Worm (Caenorhabditis elegans) whole organism, early embryonic: ENCODE results near the gene mans-2.

Source experiments
- B0310.2 ChIP-seq: sonication (generic microtip); optimal IDR thresholded peaks from 2 replicates; lab custom pipeline; 2016; ENCODE audit warnings: mild to moderate bottlenecking, missing genetic modification characterization, missing compliant biosample characterization
- F13C5.2 ChIP-seq: sonication (generic microtip); optimal IDR thresholded peaks from 2 replicates; lab custom pipeline; 2017; ENCODE audit warnings: mild to moderate bottlenecking, missing genetic modification characterization, inconsistent platforms, missing compliant biosample characterization
- ama-1 ChIP-seq: fragments of 150-350 bp; optimal IDR thresholded peaks from 2 replicates; lab custom pipeline; 2014
- ceh-36 ChIP-seq: sonication (generic microtip); optimal IDR thresholded peaks from 2 replicates; lab custom pipeline; 2016; ENCODE audit warnings: missing genetic modification characterization, inconsistent platforms, missing compliant biosample characterization
- ets-7 ChIP-seq: sonication (generic microtip); optimal IDR thresholded peaks from 2 replicates; lab custom pipeline; 2016; ENCODE audit warnings: missing genotype, missing genetic modification characterization, missing compliant biosample characterization
- scrt-1 ChIP-seq: fragments of 200-800 bp; sonication (Bioruptor generic); IDR thresholded peaks from 2 replicates; pipeline ENCODE4 v1.3.6; 2022; ENCODE audit warnings: missing genetic modification characterization, missing compliant biosample characterization
- tbx-37 ChIP-seq: fragments of 200-800 bp; sonication (Bioruptor generic); conservative IDR thresholded peaks from 2 replicates; pipeline ENCODE4 v1.3.6; 2022; ENCODE audit warnings: missing genetic modification reagents, missing genetic modification characterization, missing compliant biosample characterization

DNA sequence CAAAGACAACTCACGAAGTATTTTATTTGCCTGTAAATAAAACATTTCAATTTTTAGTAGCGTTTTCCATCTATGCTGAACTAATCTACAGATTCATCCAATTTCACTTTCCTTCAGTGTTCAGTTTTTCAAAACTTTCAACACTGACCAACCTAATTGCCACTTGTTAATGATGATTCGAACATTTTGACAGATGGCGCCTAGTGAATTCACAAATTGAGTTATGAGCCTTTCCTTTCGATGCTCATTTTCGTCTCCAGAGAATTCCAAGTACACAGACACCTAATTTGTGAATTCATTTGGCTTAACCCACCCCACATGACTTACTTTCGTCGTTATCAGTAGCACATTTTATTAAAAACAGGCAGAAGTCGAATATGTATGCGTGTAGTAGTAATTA, 38.5 kb downstream of the mans-2 start:
- no peak for TF ChIP-seq F13C5.2
- TF ChIP-seq ama-1 (lab: Kevin White, UChicago): no peak
- TF ChIP-seq B0310.2 (tag; lab: Kevin White, UChicago): no peak
- TF ChIP-seq ets-7 (tag; lab: Kevin White, UChicago): no peak
- TF ChIP-seq ceh-36: no peak
- no peak for TF ChIP-seq tbx-37 (GFP tag; lab: Robert Waterston, UW)
- no peak for TF ChIP-seq scrt-1 (GFP tag; lab: Robert Waterston, UW)
